Worm (Caenorhabditis elegans): ENCODE results near the gene M28.4.

The M28.4 gene

ce11 chrII:10646901-10647566 lies 3.5 kb downstream of the M28.4 start, which contains the start of gene M28.10:
Gene M28.10 (plus strand): TSS chrII:10647516.
- TF ChIP-seq med-1 (GFP tag; optimal IDR thresholded peaks at IDR 0.05; ENCODE audit: insufficient read depth) (no peak), ztf-29 (GFP tag; IDR thresholded peaks at IDR 0.05) (no peak)

DNA sequence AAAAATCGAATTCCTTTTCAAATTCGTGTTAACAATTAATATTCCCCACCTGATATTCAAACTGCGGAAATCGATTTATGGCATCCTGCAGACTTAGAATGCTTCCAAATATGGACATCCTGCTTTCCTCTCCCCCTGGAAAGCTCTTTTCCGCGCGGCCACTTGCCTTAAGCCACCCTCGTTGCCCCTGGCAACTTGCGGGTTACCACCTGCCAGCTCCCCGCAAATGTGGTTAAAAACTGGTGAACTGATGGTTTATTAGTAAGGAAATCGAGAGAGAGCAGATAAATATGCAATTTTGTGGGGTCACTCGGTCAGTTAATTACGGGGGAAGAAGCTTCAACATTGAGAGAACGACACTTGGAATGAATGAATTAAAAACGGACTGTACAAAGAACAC lies 8.6 kb downstream of the M28.4 start, which contains the start of gene nphp-1:
nphp-1 (minus strand) TSS at position 145 of the 400 bp plus-strand sequence.
- no peak for TF ChIP-seq cog-1 (tag; optimal IDR thresholded peaks at IDR 0.05)
- TF ChIP-seq tab-1 (GFP tag; IDR thresholded peaks at IDR 0.05), result no peak

DNA sequence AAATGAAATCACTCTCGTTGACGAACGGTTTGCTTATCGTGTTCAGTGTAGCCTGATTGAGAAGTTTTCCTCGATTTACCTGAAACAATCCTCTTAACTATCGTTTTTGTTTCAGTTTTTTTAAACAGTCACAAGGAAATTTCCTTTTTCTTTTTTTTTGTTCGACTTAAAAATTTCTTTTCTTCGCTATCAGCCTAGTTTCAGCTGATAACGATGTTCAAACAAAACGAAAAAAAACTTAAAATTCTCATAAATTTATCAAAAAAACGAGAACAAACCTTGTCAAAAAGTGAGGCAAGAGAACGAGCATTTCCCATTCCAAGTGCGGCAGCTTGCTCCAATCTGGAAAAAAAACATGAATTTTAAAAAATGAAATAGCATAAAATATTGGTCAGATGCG lies 10.1 kb downstream of the M28.4 start:
- no peak for TF ChIP-seq tab-1 (GFP tag; IDR thresholded peaks at IDR 0.05)
- no peak for TF ChIP-seq ref-1 (GFP tag; conservative IDR thresholded peaks at IDR 0.05)
- TF ChIP-seq klf-2 (GFP tag; conservative IDR thresholded peaks at IDR 0.05), result no peak
- TF ChIP-seq flt-1 (GFP tag; IDR thresholded peaks at IDR 0.05), result no peak
- TF ChIP-seq med-1 (GFP tag; optimal IDR thresholded peaks at IDR 0.05; ENCODE audit: insufficient read depth), result no peak
- no peak for TF ChIP-seq T22C8.4 (GFP tag; IDR thresholded peaks at IDR 0.05)
- TF ChIP-seq ztf-23 (GFP tag; IDR thresholded peaks at IDR 0.05), result no peak
- no peak for TF ChIP-seq ztf-29 (GFP tag; IDR thresholded peaks at IDR 0.05)
- no peak for TF ChIP-seq cog-1 (tag; optimal IDR thresholded peaks at IDR 0.05)

DNA sequence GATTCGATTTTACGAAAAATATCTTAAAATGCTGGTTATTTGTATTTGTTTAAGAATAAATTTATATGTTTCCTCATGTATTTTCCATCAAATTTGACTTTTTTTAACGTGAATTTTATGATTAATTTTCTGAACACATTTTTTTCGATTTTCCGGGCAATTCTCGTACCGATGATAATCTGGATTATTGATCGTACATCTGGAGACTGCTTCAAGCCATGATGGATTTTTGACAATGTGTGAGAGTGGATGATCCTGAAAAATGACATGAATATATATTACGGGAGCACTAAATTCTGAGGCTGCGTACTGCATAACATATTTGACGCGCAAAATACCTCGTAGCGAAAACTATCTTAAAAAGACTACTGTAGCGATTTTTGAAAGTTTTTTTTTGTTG lies 10.9 kb downstream of the M28.4 start:
- TF ChIP-seq cog-1 (tag; optimal IDR thresholded peaks at IDR 0.05), result no peak
- TF ChIP-seq ztf-23 (GFP tag; IDR thresholded peaks at IDR 0.05), result no peak
- no peak for TF ChIP-seq flt-1 (GFP tag; IDR thresholded peaks at IDR 0.05)
- TF ChIP-seq T22C8.4 (GFP tag; IDR thresholded peaks at IDR 0.05), result no peak
- TF ChIP-seq tab-1 (GFP tag; IDR thresholded peaks at IDR 0.05), result no peak
- no peak for TF ChIP-seq ref-1 (GFP tag; conservative IDR thresholded peaks at IDR 0.05)
- TF ChIP-seq klf-2 (GFP tag; conservative IDR thresholded peaks at IDR 0.05), result no peak
- no peak for TF ChIP-seq ztf-29 (GFP tag; IDR thresholded peaks at IDR 0.05)
- TF ChIP-seq med-1 (GFP tag; optimal IDR thresholded peaks at IDR 0.05; ENCODE audit: insufficient read depth), result no peak

ce11 chrII:10656395-10656794 lies 12.9 kb downstream of the M28.4 start:
- TF ChIP-seq cog-1 (tag; optimal IDR thresholded peaks at IDR 0.05), result no peak
- no peak for TF ChIP-seq med-1 (GFP tag; optimal IDR thresholded peaks at IDR 0.05; ENCODE audit: insufficient read depth)
- TF ChIP-seq tab-1 (GFP tag; IDR thresholded peaks at IDR 0.05), result no peak
- no peak for TF ChIP-seq ref-1 (GFP tag; conservative IDR thresholded peaks at IDR 0.05)
- TF ChIP-seq T22C8.4 (GFP tag; IDR thresholded peaks at IDR 0.05), result no peak
- TF ChIP-seq ztf-23 (GFP tag; IDR thresholded peaks at IDR 0.05), result no peak
- TF ChIP-seq flt-1 (GFP tag; IDR thresholded peaks at IDR 0.05), result no peak
- no peak for TF ChIP-seq ztf-29 (GFP tag; IDR thresholded peaks at IDR 0.05)
- TF ChIP-seq klf-2 (GFP tag; conservative IDR thresholded peaks at IDR 0.05), result no peak

DNA sequence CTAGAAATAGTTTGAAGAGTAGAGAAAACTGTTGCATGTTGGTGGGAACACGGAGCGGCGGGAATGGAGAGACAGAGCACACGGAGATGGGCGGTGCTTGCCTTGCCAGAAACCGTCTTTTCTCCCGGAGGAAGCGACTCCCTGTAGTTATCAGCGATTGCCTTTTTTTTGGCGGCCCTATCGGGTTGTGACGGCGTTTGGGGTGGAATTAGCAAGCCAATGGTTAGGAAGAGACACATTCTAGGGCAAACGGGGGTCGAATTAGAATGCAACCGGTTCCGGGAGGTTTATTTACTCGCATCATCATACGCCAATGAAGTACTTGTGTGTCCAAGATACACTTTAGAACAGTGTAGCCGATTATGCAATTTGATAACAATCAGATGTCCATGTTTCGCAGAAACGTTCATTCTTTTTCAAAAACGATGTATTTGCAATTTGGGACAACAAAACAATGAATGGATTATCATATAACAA lies 14.2 kb downstream of the M28.4 start, which contains the start of gene lact-3:
lact-3 (minus strand) TSS at position 51 of the 477 bp plus-strand sequence.
- no peak for TF ChIP-seq ztf-29 (GFP tag; IDR thresholded peaks at IDR 0.05)
- no peak for TF ChIP-seq cog-1 (tag; optimal IDR thresholded peaks at IDR 0.05)
- no peak for TF ChIP-seq T22C8.4 (GFP tag; IDR thresholded peaks at IDR 0.05)
- TF ChIP-seq klf-2 (GFP tag; conservative IDR thresholded peaks at IDR 0.05), result no peak
- no peak for TF ChIP-seq ref-1 (GFP tag; conservative IDR thresholded peaks at IDR 0.05)
- no peak for TF ChIP-seq ztf-23 (GFP tag; IDR thresholded peaks at IDR 0.05)

DNA sequence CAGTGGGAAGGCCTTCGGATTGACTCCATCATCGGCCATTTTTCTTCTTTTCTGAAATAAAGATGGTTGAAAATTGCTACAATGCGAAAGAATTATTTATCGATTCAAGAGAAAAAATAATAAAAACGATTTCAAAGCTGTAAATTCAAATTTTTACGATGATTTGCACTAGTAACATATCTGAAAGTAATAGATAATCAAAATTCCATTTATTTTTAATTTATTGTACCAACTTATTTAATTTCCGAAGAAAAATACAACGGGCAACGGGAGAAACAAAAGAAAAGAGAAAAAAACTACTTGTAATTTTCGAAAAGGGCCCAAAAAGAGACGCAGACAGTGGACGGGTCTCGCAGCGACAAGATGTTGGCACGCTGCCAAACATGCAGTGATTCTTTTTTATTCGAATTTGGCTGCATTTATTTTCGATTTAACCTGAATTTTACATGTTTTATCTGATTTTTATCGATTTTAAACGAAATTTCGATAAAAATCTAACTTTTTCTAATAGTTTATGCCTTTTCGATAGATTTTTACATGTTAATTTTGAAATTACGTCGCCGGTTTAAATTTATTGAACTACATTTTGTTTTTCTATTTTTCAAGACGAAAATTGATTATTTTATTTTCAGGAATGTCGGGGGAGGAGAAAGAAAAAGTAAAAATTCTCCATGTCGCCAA lies 15.2 kb downstream of the M28.4 start, which contains the start of the genes snu-13 and rsp-7:
snu-13 (minus strand) TSS at position 51 of the 681 bp plus-strand sequence.
rsp-7 (plus strand) TSS at position 631 of the 681 bp plus-strand sequence.
- no peak for TF ChIP-seq T22C8.4 (GFP tag; IDR thresholded peaks at IDR 0.05)
- TF ChIP-seq cog-1 (tag; optimal IDR thresholded peaks at IDR 0.05), result peak; percentile 45

DNA sequence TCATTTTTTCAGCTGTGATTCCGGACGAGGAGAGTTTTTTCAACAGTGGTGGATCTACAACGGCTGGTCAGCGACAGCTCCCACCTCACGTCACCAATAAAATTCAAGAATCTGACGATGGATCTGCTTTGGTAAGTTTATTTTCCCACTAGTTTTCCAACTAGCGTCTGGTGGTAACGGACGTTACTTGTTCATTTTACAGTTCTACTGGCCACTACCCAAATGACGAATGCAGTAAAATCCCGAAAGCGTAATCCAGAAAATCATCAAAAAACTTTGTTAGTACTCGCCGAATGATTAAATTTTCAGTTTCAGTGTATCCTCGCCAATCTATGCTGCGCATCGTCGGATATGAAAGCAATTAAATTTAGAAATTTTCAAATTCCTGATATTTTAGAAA lies 16.1 kb downstream of the M28.4 start:
- no peak for TF ChIP-seq med-1 (GFP tag; optimal IDR thresholded peaks at IDR 0.05; ENCODE audit: insufficient read depth)
- TF ChIP-seq ztf-29 (GFP tag; IDR thresholded peaks at IDR 0.05), result no peak
- TF ChIP-seq T22C8.4 (GFP tag; IDR thresholded peaks at IDR 0.05), result no peak

DNA sequence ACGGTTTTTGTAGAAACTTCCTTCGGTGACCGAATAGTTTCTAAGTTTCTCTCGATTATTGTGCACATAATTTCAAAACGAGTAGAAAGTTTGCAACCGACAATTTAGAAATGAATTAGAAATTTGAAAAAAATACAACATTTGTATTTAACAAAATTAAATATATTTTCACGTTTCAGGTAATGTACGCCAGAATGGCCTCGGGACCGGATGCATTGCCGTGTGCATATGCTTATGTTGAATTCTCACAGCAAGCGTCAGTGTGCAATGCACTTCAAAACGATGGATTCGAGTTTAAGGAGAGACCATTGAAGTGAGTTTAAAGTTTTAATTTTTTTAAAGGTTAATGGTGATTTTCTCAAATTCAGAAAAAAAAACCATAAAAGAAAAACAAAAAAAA lies 17.4 kb downstream of the M28.4 start, which contains the start of gene marc-2:
marc-2 (minus strand) TSS at position 101 of the 400 bp plus-strand sequence.
- no peak for TF ChIP-seq tab-1 (GFP tag; IDR thresholded peaks at IDR 0.05)
- TF ChIP-seq flt-1 (GFP tag; IDR thresholded peaks at IDR 0.05), result no peak
- no peak for TF ChIP-seq T22C8.4 (GFP tag; IDR thresholded peaks at IDR 0.05)
- TF ChIP-seq ref-1 (GFP tag; conservative IDR thresholded peaks at IDR 0.05), result no peak
- TF ChIP-seq med-1 (GFP tag; optimal IDR thresholded peaks at IDR 0.05; ENCODE audit: insufficient read depth), result no peak
- no peak for TF ChIP-seq klf-2 (GFP tag; conservative IDR thresholded peaks at IDR 0.05)
- no peak for TF ChIP-seq ztf-23 (GFP tag; IDR thresholded peaks at IDR 0.05)
- TF ChIP-seq ztf-29 (GFP tag; IDR thresholded peaks at IDR 0.05), result no peak
- no peak for TF ChIP-seq cog-1 (tag; optimal IDR thresholded peaks at IDR 0.05)

DNA sequence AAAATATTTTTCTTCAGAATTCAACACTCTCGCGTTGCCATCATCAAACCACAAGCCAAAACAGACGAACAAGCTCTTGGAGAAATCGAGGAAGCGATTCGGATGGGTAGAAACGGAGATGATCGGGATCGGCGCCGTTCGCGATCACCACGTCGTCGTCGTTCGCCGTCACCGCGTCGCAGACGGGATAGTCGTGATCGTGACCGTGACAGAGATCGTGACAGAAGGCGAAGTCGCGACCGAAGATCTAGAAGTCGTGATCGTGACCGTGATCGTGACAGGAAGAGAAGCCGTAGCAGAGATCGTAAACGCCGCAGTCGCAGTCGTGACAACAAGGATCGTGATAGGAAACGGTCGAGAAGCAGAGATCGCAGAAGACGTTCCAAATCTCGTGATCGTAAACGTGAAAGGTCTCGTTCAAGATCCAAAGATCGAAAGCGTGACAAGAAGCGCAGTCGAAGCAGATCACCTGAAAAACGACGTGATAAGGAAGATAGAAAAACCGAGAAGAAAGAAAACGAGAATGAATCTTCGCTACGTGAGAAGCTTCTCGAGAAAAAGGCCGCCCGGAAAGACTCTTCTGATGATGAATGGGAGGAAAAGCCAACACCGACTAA lies 18.1 kb downstream of the M28.4 start:
- no peak for TF ChIP-seq ztf-29 (GFP tag; IDR thresholded peaks at IDR 0.05)
- TF ChIP-seq med-1 (GFP tag; optimal IDR thresholded peaks at IDR 0.05; ENCODE audit: insufficient read depth), result no peak
